ENCODE assay signal across 3 fruit fly cellular contexts in genomic region chr2L:14624614-14625013, dm6.
TF ChIP-seq lines count a peak whose summit lies in the region.

No protein-coding gene starts in this region.

- no peak for TF ChIP-seq CTCF in whole organism, embryonic (GFP tag; optimal IDR thresholded peaks at IDR 0.05; lab: Kevin White, UChicago)

TF ChIP-seq in whole organism, embryonic, 481 proteins besides CTCF, POLR2A, EP300 and RAD21:
- TF ChIP-seq Drgx (GFP tag; IDR thresholded peaks at IDR 0.05; lab: Robert Waterston, UW), result peak; percentile 76
- TF ChIP-seq CG7963 (GFP tag; IDR thresholded peaks at IDR 0.05; lab: Robert Waterston, UW; ENCODE audit: partially characterized antibody), result no peak

TF ChIP-seq in whole organism, prepupa, 60 proteins besides CTCF, POLR2A, EP300 and RAD21 (continues in another document):
- no peak for TF ChIP-seq salr (GFP tag; optimal IDR thresholded peaks at IDR 0.05; lab: Kevin White, UChicago)
- TF ChIP-seq CG6276 (GFP tag; optimal IDR thresholded peaks at IDR 0.05; lab: Kevin White, UChicago), result peak; percentile 24
- TF ChIP-seq CG11902 (GFP tag; optimal IDR thresholded peaks at IDR 0.05; lab: Kevin White, UChicago), result no peak
- no peak for TF ChIP-seq esn (GFP tag; optimal IDR thresholded peaks at IDR 0.05; lab: Kevin White, UChicago)
- TF ChIP-seq Blimp-1 (GFP tag; optimal IDR thresholded peaks at IDR 0.05; lab: Kevin White, UChicago), result no peak
- TF ChIP-seq svp (GFP tag; lab: Kevin White, UChicago), result no peak
- no peak for TF ChIP-seq CG31627 (GFP tag; optimal IDR thresholded peaks at IDR 0.05; lab: Kevin White, UChicago)
- no peak for TF ChIP-seq fkh (GFP tag; optimal IDR thresholded peaks at IDR 0.05; lab: Kevin White, UChicago)
- TF ChIP-seq Eip75B (GFP tag; optimal IDR thresholded peaks at IDR 0.05; lab: Kevin White, UChicago), result no peak
- TF ChIP-seq CG6163 (GFP tag; IDR thresholded peaks at IDR 0.05; lab: Robert Waterston, UW), result peak; percentile 57; the same call in 2 of the 3 replicates
- no peak for TF ChIP-seq CG7368 (GFP tag; optimal IDR thresholded peaks at IDR 0.05; lab: Kevin White, UChicago)
- no peak for TF ChIP-seq Sox102F (GFP tag; optimal IDR thresholded peaks at IDR 0.05; lab: Kevin White, UChicago)
- TF ChIP-seq spab (GFP tag; optimal IDR thresholded peaks at IDR 0.05; lab: Kevin White, UChicago), result no peak
- no peak for TF ChIP-seq Ets21C (GFP tag; optimal IDR thresholded peaks at IDR 0.05; lab: Kevin White, UChicago)
- TF ChIP-seq acj6 (GFP tag; optimal IDR thresholded peaks at IDR 0.05; lab: Kevin White, UChicago), result peak; percentile 38
- peak; percentile 71 for TF ChIP-seq CG15336 (GFP tag; IDR thresholded peaks at IDR 0.05; lab: Robert Waterston, UW)
- TF ChIP-seq CG6854 (GFP tag; optimal IDR thresholded peaks at IDR 0.05; lab: Kevin White, UChicago), result no peak
- no peak for TF ChIP-seq CG9139 (GFP tag; optimal IDR thresholded peaks at IDR 0.05; lab: Kevin White, UChicago)
- TF ChIP-seq Eip93F (GFP tag; optimal IDR thresholded peaks at IDR 0.05; lab: Kevin White, UChicago), result no peak
- TF ChIP-seq CG10631 (GFP tag; optimal IDR thresholded peaks at IDR 0.05; lab: Kevin White, UChicago), result peak; percentile 34
- no peak for TF ChIP-seq dac (GFP tag; optimal IDR thresholded peaks at IDR 0.05; lab: Kevin White, UChicago)
- TF ChIP-seq CG3919 (GFP tag; optimal IDR thresholded peaks at IDR 0.05; lab: Kevin White, UChicago), result peak; percentile 31
- TF ChIP-seq topi (GFP tag; optimal IDR thresholded peaks at IDR 0.05; lab: Kevin White, UChicago), result no peak
- peak; percentile 23 for TF ChIP-seq achi (GFP tag; optimal IDR thresholded peaks at IDR 0.05; lab: Kevin White, UChicago)
- no peak for TF ChIP-seq CG10669 (GFP tag; optimal IDR thresholded peaks at IDR 0.05; lab: Kevin White, UChicago)
- TF ChIP-seq Hr39 (GFP tag; optimal IDR thresholded peaks at IDR 0.05; lab: Kevin White, UChicago), result peak; percentile 0
- TF ChIP-seq CG6808 (GFP tag; optimal IDR thresholded peaks at IDR 0.05; lab: Kevin White, UChicago), result no peak
- TF ChIP-seq OdsH (GFP tag; optimal IDR thresholded peaks at IDR 0.05; lab: Kevin White, UChicago), result peak; percentile 54
- TF ChIP-seq dsx (GFP tag; optimal IDR thresholded peaks at IDR 0.05; lab: Kevin White, UChicago; ENCODE audit: poor library complexity, severe bottlenecking), result no peak
- no peak for TF ChIP-seq CG4318 (GFP tag; optimal IDR thresholded peaks at IDR 0.05; lab: Kevin White, UChicago)
- TF ChIP-seq vri (GFP tag; optimal IDR thresholded peaks at IDR 0.05; lab: Kevin White, UChicago), result no peak
- no peak for TF ChIP-seq CG3032 (tag; optimal IDR thresholded peaks at IDR 0.05; lab: Kevin White, UChicago)
- no peak for TF ChIP-seq Met (GFP tag; optimal IDR thresholded peaks at IDR 0.05; lab: Kevin White, UChicago)
- TF ChIP-seq eg (GFP tag; IDR thresholded peaks at IDR 0.05; lab: Robert Waterston, UW), result peak; percentile 75
- TF ChIP-seq Hr38 (GFP tag; optimal IDR thresholded peaks at IDR 0.05; lab: Kevin White, UChicago), result no peak
- peak; percentile 28 for TF ChIP-seq pdm3 (GFP tag; optimal IDR thresholded peaks at IDR 0.05; lab: Kevin White, UChicago)
- peak; percentile 63; the same call in 2 of the 3 replicates for TF ChIP-seq CG8119 (GFP tag; IDR thresholded peaks at IDR 0.05; lab: Robert Waterston, UW)
- no peak for TF ChIP-seq Sox15 (GFP tag; optimal IDR thresholded peaks at IDR 0.05; lab: Kevin White, UChicago)
- TF ChIP-seq CG34406 (GFP tag; optimal IDR thresholded peaks at IDR 0.05; lab: Kevin White, UChicago), result no peak
- TF ChIP-seq cyc (GFP tag; optimal IDR thresholded peaks at IDR 0.05; lab: Kevin White, UChicago), result no peak
- TF ChIP-seq CG8632 (GFP tag; optimal IDR thresholded peaks at IDR 0.05; lab: Kevin White, UChicago), result no peak
- TF ChIP-seq ss (GFP tag; optimal IDR thresholded peaks at IDR 0.05; lab: Kevin White, UChicago), result no peak
- TF ChIP-seq net (GFP tag; optimal IDR thresholded peaks at IDR 0.05; lab: Kevin White, UChicago), result peak; percentile 0
- TF ChIP-seq CG11762 (GFP tag; optimal IDR thresholded peaks at IDR 0.05; lab: Kevin White, UChicago; ENCODE audit: insufficient read depth), result no peak
- peak; percentile 38 for TF ChIP-seq Hr4 (GFP tag; optimal IDR thresholded peaks at IDR 0.05; lab: Kevin White, UChicago)

TF ChIP-seq in whole organism, pupa, 21 proteins besides CTCF, POLR2A, EP300 and RAD21:
- TF ChIP-seq Pif1A (GFP tag; optimal IDR thresholded peaks at IDR 0.05; lab: Kevin White, UChicago) (peak; percentile 33), CG9948 (tag; optimal IDR thresholded peaks at IDR 0.05; lab: Kevin White, UChicago) (peak; percentile 19), CG15710 (tag; optimal IDR thresholded peaks at IDR 0.05; lab: Kevin White, UChicago) (no peak), fd96Ca (GFP tag; IDR thresholded peaks at IDR 0.05; lab: Robert Waterston, UW) (peak; percentile 65), EcR (GFP tag; optimal IDR thresholded peaks at IDR 0.05; lab: Kevin White, UChicago) (no peak), D1 (tag; optimal IDR thresholded peaks at IDR 0.05; lab: Kevin White, UChicago) (no peak), CG32121 (GFP tag; IDR thresholded peaks at IDR 0.05; lab: Robert Waterston, UW) (peak; percentile 80), CG4496 (GFP tag; IDR thresholded peaks at IDR 0.05; lab: Robert Waterston, UW) (peak; percentile 65), Snoo (tag; optimal IDR thresholded peaks at IDR 0.05; lab: Kevin White, UChicago) (no peak), Ets98B (GFP tag; IDR thresholded peaks at IDR 0.05; lab: Robert Waterston, UW) (peak; percentile 58), CG34367 (tag; optimal IDR thresholded peaks at IDR 0.05; lab: Kevin White, UChicago) (no peak), CG10348 (GFP tag; IDR thresholded peaks at IDR 0.05; lab: Robert Waterston, UW) (no peak), CG8159 (tag; optimal IDR thresholded peaks at IDR 0.05; lab: Kevin White, UChicago) (no peak), CG8301 (tag; optimal IDR thresholded peaks at IDR 0.05; lab: Kevin White, UChicago) (peak; percentile 40), CG13204 (GFP tag; optimal IDR thresholded peaks at IDR 0.05; lab: Kevin White, UChicago) (no peak), rn (GFP tag; IDR thresholded peaks at IDR 0.05; lab: Robert Waterston, UW) (no peak), gl (tag; optimal IDR thresholded peaks at IDR 0.05; lab: Kevin White, UChicago) (no peak), CG14655 (GFP tag; optimal IDR thresholded peaks at IDR 0.05; lab: Kevin White, UChicago) (peak; percentile 51), CG17806 (tag; optimal IDR thresholded peaks at IDR 0.05; lab: Kevin White, UChicago) (peak; percentile 1), Pif1B (GFP tag; optimal IDR thresholded peaks at IDR 0.05; lab: Kevin White, UChicago) (no peak), CG12605 (GFP tag; IDR thresholded peaks at IDR 0.05; lab: Robert Waterston, UW) (peak; percentile 34; the same call in 1 of the 2 replicates)

Comparison
In these comparisons a context has a peak if more than half of its experiments do, and no peak if none do; other contexts are left out.
1. Of the 7 proteins assayed by ChIP-seq in both whole organism, embryonic and whole organism, prepupa: peak only in whole organism, embryonic: none; only in whole organism, prepupa: Gug and Hr39; in both: none; in neither: 5.